Fruit fly (Drosophila melanogaster) whole organism, larva: Measurements from ENCODE around the gene CG5510.

ENCODE experiments used
- noc ChIP-seq: fragments of 200-800 bp; sonication (Bioruptor generic); optimal IDR thresholded peaks from 3 replicates; lab custom pipeline; 2019; ENCODE audit warnings: missing biosample characterization, mild to moderate bottlenecking, missing genetic modification characterization, moderate library complexity

CG5510 gene

dm6 chr3R:24130080-24130479 is 39.3 kb downstream of the CG5510 start, which contains the start of the genes GatB and Tsc1:
GatB (minus strand) TSS chr3R:24130255.
Tsc1 (plus strand) TSS chr3R:24130307.
- TF ChIP-seq noc (tag; lab: Kevin White, UChicago), result no peak

- TF ChIP-seq noc (tag; lab: Kevin White, UChicago), result no peak
Measured at dm6 chr3R:24122369-24122768, 47.0 kb downstream of the CG5510 start.

- TF ChIP-seq noc (tag; lab: Kevin White, UChicago), result no peak
Measured at dm6 chr3R:24121669-24122068, 47.7 kb downstream of the CG5510 start.
